Worm (Caenorhabditis elegans) whole organism, late embryonic: Measurements from ENCODE around the gene bud-13.

Experiments
- C08G9.2 ChIP-seq: sonication (generic microtip); optimal IDR thresholded peaks from 2 replicates; lab custom pipeline; 2016; ENCODE audit warnings: mild to moderate bottlenecking, missing genetic modification characterization, moderate library complexity, missing compliant biosample characterization
- ama-1 ChIP-seq: fragments of 150-350 bp; optimal IDR thresholded peaks from 2 replicates; lab custom pipeline; 2014
- ceh-2 ChIP-seq: sonication (generic microtip); optimal IDR thresholded peaks from 2 replicates; lab custom pipeline; 2016; ENCODE audit warnings: missing genotype, missing genetic modification characterization, missing compliant biosample characterization
- ceh-22 ChIP-seq: sonication (generic microtip); optimal IDR thresholded peaks from 2 replicates; lab custom pipeline; 2017; ENCODE audit warnings: missing biosample characterization, missing genetic modification characterization
- ceh-31 ChIP-seq: sonication (generic microtip); optimal IDR thresholded peaks from 2 replicates; lab custom pipeline; 2016; ENCODE audit warnings: missing genetic modification characterization, missing compliant biosample characterization
- ceh-6 ChIP-seq: fragments of 200-800 bp; sonication (Bioruptor generic); optimal IDR thresholded peaks from 2 replicates; lab custom pipeline; 2018; ENCODE audit warnings: mild to moderate bottlenecking, missing genetic modification characterization, missing compliant biosample characterization
- elt-2 ChIP-seq: sonication (generic microtip); optimal IDR thresholded peaks from 2 replicates; lab custom pipeline; 2016; ENCODE audit warnings: missing genetic modification reagents, missing genetic modification characterization, missing compliant biosample characterization
- fax-1 ChIP-seq: sonication (generic microtip); optimal IDR thresholded peaks from 2 replicates; lab custom pipeline; 2016; ENCODE audit warnings: missing genotype, missing genetic modification characterization, missing compliant biosample characterization
- fkh-10 ChIP-seq: fragments of 150-350 bp; optimal IDR thresholded peaks from 2 replicates; lab custom pipeline; 2014; ENCODE audit warnings: missing biosample characterization, missing genetic modification reagents, missing genetic modification characterization
- lin-11 ChIP-seq: fragments of 200-800 bp; sonication (Bioruptor generic); optimal IDR thresholded peaks from 2 replicates; lab custom pipeline; 2018; ENCODE audit warnings: mild to moderate bottlenecking, missing genetic modification characterization, missing compliant biosample characterization
- nhr-232 ChIP-seq: sonication (generic microtip); optimal IDR thresholded peaks from 2 replicates; lab custom pipeline; 2016; ENCODE audit warnings: missing genetic modification characterization, missing compliant biosample characterization
- ref-2 ChIP-seq: sonication (generic microtip); optimal IDR thresholded peaks from 2 replicates; lab custom pipeline; 2016; ENCODE audit warnings: missing genetic modification characterization, missing compliant biosample characterization
- unc-86 ChIP-seq: sonication (generic microtip); optimal IDR thresholded peaks from 2 replicates; lab custom pipeline; 2016; ENCODE audit warnings: missing genetic modification characterization, missing compliant biosample characterization

- TF ChIP-seq fkh-10 (GFP tag; lab: Kevin White, UChicago) (no peak), ceh-22 (tag; lab: Kevin White, UChicago) (no peak), C08G9.2 (no peak), ref-2 (no peak), fax-1 (tag; lab: Kevin White, UChicago) (no peak), elt-2 (no peak), lin-11 (tag; lab: Kevin White, UChicago) (no peak), ceh-6 (GFP tag; lab: Kevin White, UChicago) (no peak), ceh-2 (tag; lab: Kevin White, UChicago) (no peak), nhr-232 (no peak), unc-86 (tag; lab: Kevin White, UChicago) (no peak), ama-1 (no peak), ceh-31 (tag; lab: Kevin White, UChicago) (no peak)
Observed at ce11 chrIII:8988061-8988460, 20.5 kb upstream of the bud-13 start.
